Worm (Caenorhabditis elegans) whole organism, midembryonic: ENCODE data around the gene clc-9.

Source experiments
- T22C8.4 ChIP-seq: fragments of 200-800 bp; sonication (Bioruptor generic); IDR thresholded peaks from 2 replicates; pipeline ENCODE4 v1.3.6; 2022; ENCODE audit warnings: missing genetic modification characterization, missing compliant biosample characterization
- cog-1 ChIP-seq: sonication (generic microtip); optimal IDR thresholded peaks from 2 replicates; lab custom pipeline; 2016; ENCODE audit warnings: missing genetic modification characterization, missing compliant biosample characterization
- flt-1 ChIP-seq: fragments of 200-800 bp; sonication (Bioruptor generic); IDR thresholded peaks from 2 replicates; pipeline ENCODE4 v1.3.6; 2022; ENCODE audit warnings: missing genetic modification characterization, missing compliant biosample characterization
- klf-2 ChIP-seq: fragments of 200-800 bp; sonication (Bioruptor generic); conservative IDR thresholded peaks from 2 replicates; pipeline ENCODE4 v1.3.6; 2022; ENCODE audit warnings: missing genetic modification reagents, missing genetic modification characterization, missing compliant biosample characterization
- med-1 ChIP-seq: sonication (generic microtip); optimal IDR thresholded peaks from 2 replicates; lab custom pipeline; 2017; ENCODE audit warnings: missing genetic modification characterization, mild to moderate bottlenecking, missing compliant biosample characterization, antibody characterized with exemption, missing genetic modification reagents; ENCODE audit not compliant: insufficient read depth
- ref-1 ChIP-seq: fragments of 200-800 bp; sonication (Bioruptor generic); conservative IDR thresholded peaks from 2 replicates; pipeline ENCODE4 v1.3.6; 2022; ENCODE audit warnings: missing genetic modification reagents, missing genetic modification characterization, missing compliant biosample characterization
- tab-1 ChIP-seq: fragments of 200-800 bp; sonication (Bioruptor generic); IDR thresholded peaks from 2 replicates; pipeline ENCODE4 v1.3.6; 2022; ENCODE audit warnings: missing genetic modification characterization, missing compliant biosample characterization
- ztf-23 ChIP-seq: fragments of 200-800 bp; sonication (Bioruptor generic); IDR thresholded peaks from 2 replicates; pipeline ENCODE4 v1.3.6; 2022; ENCODE audit warnings: missing genetic modification reagents, missing genetic modification characterization, missing compliant biosample characterization
- ztf-29 ChIP-seq: fragments of 200-800 bp; sonication (Bioruptor generic); IDR thresholded peaks from 2 replicates; pipeline ENCODE4 v1.3.6; 2022; ENCODE audit warnings: missing genetic modification reagents, missing genetic modification characterization, missing compliant biosample characterization

The clc-9 gene

DNA sequence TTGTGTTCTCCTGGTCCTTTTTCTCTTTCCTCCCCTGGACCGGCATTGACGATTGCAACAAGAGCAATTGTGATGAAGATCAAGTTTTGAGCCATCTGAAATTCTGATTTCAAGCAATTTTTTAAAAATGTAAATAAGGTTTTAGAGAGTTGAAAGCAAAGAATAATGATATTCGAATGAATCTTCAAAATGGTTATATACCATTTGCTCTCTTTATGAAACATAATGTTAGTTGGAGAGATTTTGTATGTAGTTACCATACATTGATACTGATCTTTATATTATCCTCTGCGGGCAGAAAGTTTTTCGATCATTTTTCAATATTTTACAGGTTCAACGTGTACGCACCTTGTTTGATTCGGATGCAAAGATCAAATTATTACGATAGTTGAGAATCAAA is 7.0 kb upstream of the clc-9 start, which contains the start of gene srlf-24:
Gene srlf-24, minus strand, starts transcription at position 101 of the 400 bp plus-strand sequence.
- TF ChIP-seq T22C8.4 (no peak), ztf-29 (no peak), med-1 (GFP tag; lab: Kevin White, UChicago) (no peak), ztf-23 (GFP tag; lab: Robert Waterston, UW) (no peak), ref-1 (no peak), cog-1 (tag; lab: Kevin White, UChicago) (no peak), tab-1 (GFP tag; lab: Robert Waterston, UW) (no peak), klf-2 (GFP tag; lab: Robert Waterston, UW) (no peak), flt-1 (no peak)

DNA sequence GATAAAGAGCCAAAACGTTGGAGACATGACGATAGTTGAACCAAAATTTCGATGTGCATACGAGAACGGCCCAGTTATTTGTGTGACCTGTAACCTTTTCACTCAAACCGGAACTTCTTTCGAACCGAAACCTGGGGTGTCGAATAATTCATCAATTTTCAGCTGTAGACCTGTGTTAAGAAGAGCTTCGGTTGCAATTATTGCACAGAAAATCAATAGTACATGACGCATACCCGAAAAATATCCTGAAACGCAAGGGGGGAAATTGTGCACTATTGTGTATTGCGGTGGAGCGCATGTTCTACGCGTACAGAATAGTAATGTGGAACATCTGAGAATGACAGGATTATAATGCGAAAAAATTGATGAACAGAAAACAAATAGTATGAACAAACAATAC is 3.0 kb upstream of the clc-9 start, which contains the start of gene pigk-1:
Gene pigk-1, minus strand, starts transcription at position 248 of the 400 bp plus-strand sequence.
- TF ChIP-seq tab-1 (GFP tag; lab: Robert Waterston, UW) (no peak), ztf-23 (GFP tag; lab: Robert Waterston, UW) (no peak), T22C8.4 (no peak), med-1 (GFP tag; lab: Kevin White, UChicago) (no peak), ref-1 (no peak), cog-1 (tag; lab: Kevin White, UChicago) (no peak), flt-1 (no peak), klf-2 (GFP tag; lab: Robert Waterston, UW) (no peak)

DNA sequence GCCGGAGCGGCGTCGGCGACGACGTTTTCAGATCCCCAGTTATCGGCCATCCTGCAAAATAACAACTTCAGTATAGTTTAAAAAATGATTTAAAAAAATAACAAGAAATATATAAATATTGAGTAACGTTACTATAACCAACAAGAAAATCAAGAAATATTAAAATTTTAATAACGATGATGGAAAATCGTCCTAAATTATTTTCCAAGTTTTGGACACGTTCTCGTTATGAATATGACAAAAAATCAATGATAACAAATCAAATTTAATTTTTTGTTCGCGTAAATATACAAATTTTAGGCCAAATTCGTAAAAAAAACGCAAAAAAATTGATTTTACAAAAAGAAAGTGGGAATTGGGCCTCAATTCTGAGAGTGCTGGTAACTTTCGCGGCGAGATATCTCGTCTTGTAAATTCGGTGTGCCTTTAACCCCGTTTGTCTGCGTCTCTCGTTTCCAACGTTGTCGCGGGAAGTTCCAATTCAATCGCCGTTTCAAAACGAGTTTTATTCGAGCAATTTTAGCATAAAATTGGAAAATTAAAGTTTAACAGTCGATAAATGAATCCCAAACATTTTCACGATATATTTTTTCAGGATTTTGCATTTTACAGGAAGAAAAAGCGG is 1.6 kb upstream of the clc-9 start, which contains the start of gene rps-5:
Gene rps-5, minus strand, starts transcription at position 51 of the 625 bp plus-strand sequence.
- no peak for TF ChIP-seq ztf-29
- no peak for TF ChIP-seq med-1 (GFP tag; lab: Kevin White, UChicago)
- TF ChIP-seq T22C8.4: no peak
- TF ChIP-seq ref-1: no peak
- no peak for TF ChIP-seq flt-1
- TF ChIP-seq tab-1 (GFP tag; lab: Robert Waterston, UW): no peak
- no peak for TF ChIP-seq klf-2 (GFP tag; lab: Robert Waterston, UW)
- TF ChIP-seq ztf-23 (GFP tag; lab: Robert Waterston, UW): no peak
- TF ChIP-seq cog-1 (tag; lab: Kevin White, UChicago): no peak

DNA sequence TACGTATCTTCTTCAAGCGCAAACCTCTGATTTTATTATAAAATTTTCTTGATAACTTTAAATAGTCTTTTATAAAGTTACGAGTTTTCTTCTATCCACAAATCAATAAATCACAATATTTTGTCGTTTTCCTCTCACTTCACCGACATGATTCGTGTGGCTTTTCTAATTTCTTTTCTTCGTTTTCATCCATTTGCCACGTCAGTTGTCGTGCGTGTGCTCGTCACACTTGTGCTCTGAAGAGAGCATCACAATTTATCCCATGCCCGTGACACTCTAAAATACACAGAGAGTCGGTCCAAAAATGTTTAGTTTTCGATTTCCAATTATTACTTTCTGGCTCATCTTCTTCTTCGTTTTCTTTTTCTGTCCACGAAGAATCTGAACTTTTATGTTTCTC is 843 bp upstream of the clc-9 start:
- no peak for TF ChIP-seq med-1 (GFP tag; lab: Kevin White, UChicago)
- TF ChIP-seq T22C8.4: no peak
- TF ChIP-seq klf-2 (GFP tag; lab: Robert Waterston, UW): no peak
- TF ChIP-seq ztf-23 (GFP tag; lab: Robert Waterston, UW): no peak

DNA sequence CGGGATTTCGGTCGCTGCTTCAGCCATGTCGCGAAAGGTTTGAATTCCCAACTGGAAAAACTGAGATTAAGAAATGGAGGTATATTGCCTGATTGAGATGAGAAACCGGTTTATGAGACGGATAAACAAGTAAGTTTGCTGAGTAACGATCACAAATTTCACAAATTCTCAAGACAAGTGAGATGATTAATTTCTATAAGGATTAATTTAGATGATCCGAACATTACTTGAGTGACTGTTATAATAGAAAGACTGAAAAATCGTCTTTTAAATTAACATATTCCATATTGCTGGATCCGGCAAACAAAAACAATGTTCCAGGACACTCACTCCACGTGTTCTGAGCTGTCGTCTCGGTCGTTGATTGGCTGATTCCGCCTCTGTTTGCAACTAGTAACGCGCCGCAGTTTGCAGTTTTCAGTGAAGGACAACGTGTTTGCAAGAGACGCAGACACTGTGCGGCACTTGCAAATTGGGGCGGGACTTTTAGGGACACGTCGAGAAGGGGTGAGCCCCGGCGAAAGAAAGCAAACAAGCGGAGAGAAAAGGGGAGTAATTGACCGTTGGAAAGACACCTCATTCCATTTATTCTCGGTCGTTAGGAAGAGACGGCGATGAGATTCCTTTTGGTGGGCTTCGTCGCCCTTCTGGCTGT is 6.2 kb downstream of the clc-9 start, which contains the start of the genes imp-2 and enpl-1:
Gene imp-2, minus strand, starts transcription at position 51 of the 655 bp plus-strand sequence.
Gene enpl-1, plus strand, starts transcription at position 462 of the 655 bp plus-strand sequence.
- 0 out of 2 replicates have a peak, but pooled peaks have one; percentile 62 for TF ChIP-seq tab-1 (GFP tag; lab: Robert Waterston, UW)
- 0 out of 2 replicates have a peak, but pooled peaks have one; percentile 26 for TF ChIP-seq klf-2 (GFP tag; lab: Robert Waterston, UW)
- no peak for TF ChIP-seq med-1 (GFP tag; lab: Kevin White, UChicago)
- peak; percentile 34; the same call in 1 of the 2 replicates for TF ChIP-seq ztf-29
- peak; percentile 90 for TF ChIP-seq cog-1 (tag; lab: Kevin White, UChicago)
- TF ChIP-seq ref-1: no peak
- peak; percentile 49; the same call in 1 of the 2 replicates for TF ChIP-seq ztf-23 (GFP tag; lab: Robert Waterston, UW)
- TF ChIP-seq T22C8.4: no peak
- TF ChIP-seq flt-1: peak; percentile 72; the same call in 1 of the 2 replicates

DNA sequence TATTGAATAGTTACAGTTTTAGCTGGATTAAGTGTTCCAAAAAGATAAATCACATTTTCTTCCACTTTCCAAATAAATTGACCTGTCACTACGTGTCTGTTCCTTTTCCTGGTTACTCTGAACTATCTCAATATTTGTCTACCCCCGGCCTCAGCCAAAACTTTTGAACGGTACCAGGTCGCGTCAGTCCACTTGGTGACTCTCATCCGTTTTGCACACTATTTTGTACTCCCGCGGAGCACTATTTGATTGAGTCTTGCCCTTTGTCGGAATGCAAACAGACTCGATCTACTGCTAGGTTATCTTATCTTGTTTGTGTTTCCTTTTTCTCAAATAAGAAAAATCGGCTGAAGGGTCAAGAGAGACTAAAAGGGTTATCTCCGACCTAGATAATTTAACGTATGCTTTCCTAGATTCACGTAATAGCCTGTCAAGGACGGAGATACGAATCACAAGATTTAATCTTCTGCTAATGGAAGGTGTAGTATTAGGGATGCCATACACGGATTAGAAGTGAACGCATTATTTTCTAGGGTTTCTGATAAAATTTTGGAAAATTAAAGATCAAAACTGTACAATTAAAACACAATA is 7.3 kb downstream of the clc-9 start:
- TF ChIP-seq flt-1 (0 out of 2 replicates have a peak, but pooled peaks have one; percentile 56), ref-1 (no peak), med-1 (GFP tag; lab: Kevin White, UChicago) (no peak), tab-1 (GFP tag; lab: Robert Waterston, UW) (no peak), klf-2 (GFP tag; lab: Robert Waterston, UW) (no peak), T22C8.4 (no peak), ztf-29 (no peak), cog-1 (tag; lab: Kevin White, UChicago) (no peak), ztf-23 (GFP tag; lab: Robert Waterston, UW) (0 out of 2 replicates have a peak, but pooled peaks have one; percentile 41)

DNA sequence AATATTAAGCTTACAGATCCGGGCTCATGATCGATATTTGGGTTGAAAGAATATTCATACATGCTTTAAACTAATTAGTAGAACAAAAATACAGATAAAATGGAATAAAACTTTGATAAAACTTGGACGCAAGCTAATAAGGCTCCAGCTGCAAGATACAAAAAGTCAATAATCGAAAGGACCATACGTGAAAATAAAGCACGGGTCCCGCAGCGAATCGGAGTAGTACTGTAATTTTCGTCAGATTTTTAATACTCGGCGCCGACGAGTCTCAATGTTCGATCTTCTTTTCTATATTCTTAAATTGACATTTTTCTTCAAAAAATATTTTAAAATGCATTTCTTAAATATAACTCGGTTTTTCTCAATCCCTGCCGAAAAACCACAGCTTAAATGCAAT is 11.9 kb downstream of the clc-9 start, which contains the start of gene spo-11:
Gene spo-11, minus strand, starts transcription at position 189 of the 400 bp plus-strand sequence.
- TF ChIP-seq tab-1 (GFP tag; lab: Robert Waterston, UW): no peak
- no peak for TF ChIP-seq T22C8.4
- no peak for TF ChIP-seq klf-2 (GFP tag; lab: Robert Waterston, UW)
- no peak for TF ChIP-seq flt-1
- no peak for TF ChIP-seq ztf-23 (GFP tag; lab: Robert Waterston, UW)
- no peak for TF ChIP-seq med-1 (GFP tag; lab: Kevin White, UChicago)
- no peak for TF ChIP-seq cog-1 (tag; lab: Kevin White, UChicago)
- no peak for TF ChIP-seq ref-1
- TF ChIP-seq ztf-29: no peak

DNA sequence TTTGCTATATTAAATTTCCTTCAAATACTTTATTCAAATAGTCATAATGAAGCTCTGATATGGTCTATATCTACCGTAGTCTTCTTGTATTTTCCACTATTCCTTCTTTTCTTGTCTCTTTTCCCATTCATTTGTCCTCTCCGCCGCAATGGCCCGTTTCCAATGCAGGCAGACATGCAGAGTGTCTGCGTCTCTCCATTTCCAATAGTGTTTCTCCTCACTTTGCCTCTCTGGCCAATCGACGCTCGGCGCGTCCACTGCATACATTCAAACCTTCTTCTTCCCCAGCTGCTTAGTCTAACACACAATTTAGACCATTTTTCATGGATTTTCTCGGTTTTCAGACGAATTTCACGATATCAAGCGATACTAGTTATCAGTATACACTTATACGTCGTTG is 12.5 kb downstream of the clc-9 start:
- no peak for TF ChIP-seq T22C8.4
- no peak for TF ChIP-seq flt-1

DNA sequence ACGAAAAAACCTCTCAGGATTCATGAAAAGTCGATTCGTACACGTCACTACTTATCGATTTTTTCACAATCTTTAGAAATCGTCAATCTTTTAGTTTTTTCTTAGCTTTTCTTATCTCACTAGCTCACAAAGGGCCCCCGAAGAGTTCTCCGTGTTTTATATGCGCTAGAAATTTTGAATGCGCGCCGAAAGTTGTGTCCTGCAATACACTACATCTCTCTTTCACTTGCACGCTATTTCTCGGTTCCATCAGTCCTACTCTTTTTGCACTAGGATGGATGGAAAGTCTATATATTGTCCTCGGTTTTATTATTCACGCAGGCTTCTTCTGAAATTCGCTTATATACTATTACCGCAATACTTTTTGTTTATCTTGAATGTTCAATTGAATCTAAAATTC is 12.9 kb downstream of the clc-9 start:
- TF ChIP-seq flt-1: no peak
- no peak for TF ChIP-seq ztf-23 (GFP tag; lab: Robert Waterston, UW)
- no peak for TF ChIP-seq ztf-29
- no peak for TF ChIP-seq tab-1 (GFP tag; lab: Robert Waterston, UW)
- no peak for TF ChIP-seq cog-1 (tag; lab: Kevin White, UChicago)
- TF ChIP-seq ref-1: no peak
- no peak for TF ChIP-seq T22C8.4
- TF ChIP-seq med-1 (GFP tag; lab: Kevin White, UChicago): no peak

DNA sequence TGAATTAATAATTGTTTCAGACTA is 13.1 kb downstream of the clc-9 start, which contains the start of gene swsn-4:
Gene swsn-4, plus strand, starts transcription at position 21 of the 24 bp plus-strand sequence.
- TF ChIP-seq ref-1 (no peak), tab-1 (GFP tag; lab: Robert Waterston, UW) (no peak), med-1 (GFP tag; lab: Kevin White, UChicago) (no peak), klf-2 (GFP tag; lab: Robert Waterston, UW) (no peak), cog-1 (tag; lab: Kevin White, UChicago) (no peak), ztf-29 (no peak), flt-1 (no peak), T22C8.4 (no peak), ztf-23 (GFP tag; lab: Robert Waterston, UW) (no peak)
